Worm (Caenorhabditis elegans): Measurements from ENCODE around the gene clec-33.
A peak's percentile ranks its signal among the peaks of the same experiment; 100 is the strongest.

Gene clec-33

DNA sequence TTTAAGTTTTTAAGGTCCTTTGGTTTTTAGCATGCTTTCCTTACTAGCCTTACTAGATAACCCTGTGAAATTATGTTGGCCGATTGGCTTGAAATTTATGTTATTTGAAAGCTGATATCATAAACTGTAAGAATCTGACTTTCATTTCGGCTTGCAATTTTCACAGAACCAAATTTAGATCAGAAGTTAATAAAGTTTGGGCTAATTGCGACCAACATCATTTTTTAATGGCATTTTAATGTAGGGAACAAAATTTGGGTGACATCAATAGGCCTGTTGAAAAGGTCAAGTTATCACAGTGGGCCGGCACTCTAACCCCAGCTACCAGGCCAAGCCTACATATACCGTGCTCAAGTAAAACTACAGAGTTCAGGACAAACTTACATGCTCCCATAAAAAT lies 38.3 kb downstream of the clec-33 start:
- TF ChIP-seq unc-130 (GFP tag; optimal IDR thresholded peaks at IDR 0.05) (no peak), dpl-1 (GFP tag; optimal IDR thresholded peaks at IDR 0.05) (no peak)

DNA sequence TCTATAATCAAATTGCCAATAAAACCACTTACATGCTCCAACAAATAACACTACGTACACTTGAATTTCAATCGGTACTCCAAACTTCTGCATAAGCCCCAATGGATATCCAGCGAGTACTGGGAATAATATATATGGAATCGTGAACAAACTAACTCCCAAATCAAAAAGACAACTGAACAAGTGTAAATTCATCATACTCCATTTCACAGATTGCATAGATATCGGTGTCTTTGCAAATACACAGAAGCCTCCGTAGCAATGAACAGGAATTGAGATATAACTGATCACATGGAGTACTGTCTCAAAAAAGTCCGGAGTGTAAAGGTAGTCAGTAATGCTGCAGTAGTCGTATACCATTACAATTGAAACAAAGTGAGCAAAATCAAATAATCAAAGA lies 40.2 kb downstream of the clec-33 start, which contains the start of gene srh-214:
TSS of gene srh-214 (minus strand) at position 360 of the 400 bp plus-strand sequence.
- TF ChIP-seq F10E7.11 (tag; optimal IDR thresholded peaks at IDR 0.05) (no peak), ceh-27 (GFP tag; optimal IDR thresholded peaks at IDR 0.05) (no peak), aptf-2 (GFP tag; conservative IDR thresholded peaks at IDR 0.05) (no peak), attf-5 (GFP tag; optimal IDR thresholded peaks at IDR 0.05) (no peak), hmg-20 (GFP tag; IDR thresholded peaks at IDR 0.05) (no peak), ccch-3 (GFP tag; optimal IDR thresholded peaks at IDR 0.05) (no peak), pha-4 (tag; optimal IDR thresholded peaks at IDR 0.05) (no peak), lin-26 (GFP tag; IDR thresholded peaks at IDR 0.05) (no peak), lin-54 (GFP tag; optimal IDR thresholded peaks at IDR 0.05) (no peak), die-1 (tag; optimal IDR thresholded peaks at IDR 0.05) (no peak), akir-1 (GFP tag; optimal IDR thresholded peaks at IDR 0.05) (no peak), dox-1 (GFP tag; IDR thresholded peaks at IDR 0.05) (no peak), chd-7 (tag; optimal IDR thresholded peaks at IDR 0.05) (no peak), egl-44 (GFP tag; IDR thresholded peaks at IDR 0.05) (no peak)

DNA sequence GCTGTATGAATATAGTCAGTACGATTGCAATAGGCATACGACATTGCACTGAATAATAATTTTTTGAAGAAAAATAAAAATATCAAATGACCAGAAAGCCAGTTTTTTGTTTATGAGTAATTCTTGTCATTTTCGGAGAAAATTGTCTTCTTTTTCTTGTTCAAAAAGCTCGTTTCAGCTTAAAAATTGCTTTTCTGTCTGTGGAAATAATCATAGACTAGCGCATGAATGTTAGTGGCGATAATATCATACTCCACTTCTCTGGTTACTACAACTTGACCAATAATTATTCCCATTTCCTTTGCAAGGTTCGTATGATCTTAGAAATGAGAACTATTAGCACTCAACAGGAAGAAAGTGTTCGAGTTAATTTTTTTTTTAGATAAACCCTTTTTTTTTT lies 42.2 kb downstream of the clec-33 start, which contains the start of gene srh-216:
TSS of gene srh-216 (minus strand) at position 101 of the 400 bp plus-strand sequence.
- TF ChIP-seq Y95B8A.8 (GFP tag; IDR thresholded peaks at IDR 0.05) (no peak), madf-3 (GFP tag; IDR thresholded peaks at IDR 0.05) (no peak), madf-10 (tag; optimal IDR thresholded peaks at IDR 0.05) (no peak), F33H1.4 (GFP tag; IDR thresholded peaks at IDR 0.05) (no peak), attf-5 (GFP tag; optimal IDR thresholded peaks at IDR 0.05) (no peak), ztf-22 (GFP tag; optimal IDR thresholded peaks at IDR 0.05) (no peak), chd-7 (tag; optimal IDR thresholded peaks at IDR 0.05) (no peak), Y53G8AR.9 (GFP tag; conservative IDR thresholded peaks at IDR 0.05) (no peak), F22D6.2 (tag; optimal IDR thresholded peaks at IDR 0.05) (no peak)

DNA sequence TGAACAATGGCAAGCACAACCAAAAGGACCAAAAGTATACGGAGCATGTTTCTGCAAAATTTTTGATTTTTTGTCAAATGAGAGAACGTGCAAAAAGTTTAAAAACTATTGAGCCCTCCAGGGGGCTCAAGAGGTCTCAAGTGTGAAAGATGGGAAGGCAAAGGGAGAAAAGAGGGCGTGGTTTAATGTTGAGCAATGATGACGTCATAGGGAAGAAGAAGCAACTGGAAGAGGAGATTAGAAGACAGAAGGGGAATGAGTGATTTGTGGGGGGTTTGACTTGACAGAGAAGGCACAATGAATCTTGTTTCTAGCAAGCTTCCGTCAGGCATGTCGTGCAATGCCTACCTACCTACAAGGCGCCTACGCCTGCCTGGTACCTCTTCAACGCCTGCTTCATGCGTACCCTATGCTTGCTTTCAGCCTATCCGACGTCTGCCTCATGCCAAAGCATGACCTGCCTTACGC lies 48.3 kb downstream of the clec-33 start, which contains the start of gene T20B3.14:
TSS of gene T20B3.14 (minus strand) at position 51 of the 468 bp plus-strand sequence.
- TF ChIP-seq F37B4.10 (GFP tag; IDR thresholded peaks at IDR 0.05) (0 out of 2 replicates have a peak, but pooled peaks have one; percentile 89), T07F8.4 (tag; optimal IDR thresholded peaks at IDR 0.05) (no peak)
